Fruit fly (Drosophila melanogaster) whole organism, embryonic: ENCODE results near the gene CG15717.

Experiments used
- CG10654 ChIP-seq: fragments of 200-800 bp; sonication (Bioruptor generic); optimal IDR thresholded peaks from 2 replicates; lab custom pipeline; 2016; ENCODE audit warnings: missing biosample characterization, missing genetic modification characterization
- CG10959 ChIP-seq: fragments of 200-800 bp; sonication (Bioruptor generic); IDR thresholded peaks from 2 replicates; pipeline ENCODE4 v1.3.6; 2022; ENCODE audit warnings: missing biosample characterization, missing genetic modification characterization
- CG11504 ChIP-seq: fragments of 200-800 bp; sonication (Bioruptor generic); optimal IDR thresholded peaks from 3 replicates; lab custom pipeline; 2019; ENCODE audit warnings: missing biosample characterization, mild to moderate bottlenecking, missing genetic modification characterization, moderate library complexity
- CG13424 ChIP-seq: fragments of 200-800 bp; sonication (Bioruptor generic); optimal IDR thresholded peaks from 2 replicates; lab custom pipeline; 2019; ENCODE audit warnings: missing biosample characterization, mild to moderate bottlenecking, missing genetic modification characterization, moderate library complexity
- CG17328 ChIP-seq: fragments of 200-800 bp; sonication (Bioruptor generic); IDR thresholded peaks from 2 replicates; pipeline ENCODE4 v1.3.6; 2022; ENCODE audit warnings: missing biosample characterization, missing genetic modification characterization
- CG17361 ChIP-seq: fragments of 200-800 bp; sonication (Bioruptor generic); IDR thresholded peaks from 3 replicates; pipeline ENCODE4 v1.3.6; 2022; ENCODE audit warnings: missing biosample characterization, missing genetic modification characterization
- CG17802 ChIP-seq: fragments of 200-800 bp; sonication (Bioruptor generic); optimal IDR thresholded peaks from 2 replicates; lab custom pipeline; 2018; ENCODE audit warnings: missing biosample characterization, mild to moderate bottlenecking, missing genetic modification characterization, moderate library complexity
- CG18262 ChIP-seq: fragments of 200-800 bp; optimal IDR thresholded peaks from 3 replicates; lab custom pipeline; 2019; ENCODE audit warnings: missing biosample characterization, mild to moderate bottlenecking, missing genetic modification characterization, moderate library complexity
- CG2199 ChIP-seq: fragments of 200-800 bp; sonication (Bioruptor generic); IDR thresholded peaks from 3 replicates; pipeline ENCODE4 v1.3.6; 2022; ENCODE audit warnings: missing biosample characterization, missing genetic modification characterization
- CG2202 ChIP-seq: fragments of 200-800 bp; sonication (Bioruptor generic); optimal IDR thresholded peaks from 2 replicates; lab custom pipeline; 2018; ENCODE audit warnings: missing biosample characterization, mild to moderate bottlenecking, missing genetic modification characterization
- CG2678 ChIP-seq: fragments of 200-800 bp; sonication (Bioruptor generic); optimal IDR thresholded peaks from 3 replicates; lab custom pipeline; 2019; ENCODE audit warnings: missing biosample characterization, mild to moderate bottlenecking, missing genetic modification characterization, moderate library complexity
- CG31224 ChIP-seq: fragments of 200-800 bp; sonication (Bioruptor generic); IDR thresholded peaks from 2 replicates; pipeline ENCODE4 v1.3.6; 2022; ENCODE audit warnings: missing biosample characterization, missing genetic modification characterization
- CG31441 ChIP-seq: fragments of 200-800 bp; sonication (Bioruptor generic); IDR thresholded peaks from 2 replicates; pipeline ENCODE4 v1.3.6; 2022; ENCODE audit warnings: missing biosample characterization, missing genetic modification characterization
- CG4328 ChIP-seq: fragments of 200-800 bp; sonication (Bioruptor generic); optimal IDR thresholded peaks from 3 replicates; lab custom pipeline; 2017; ENCODE audit warnings: missing biosample characterization, missing genetic modification reagents, missing genetic modification characterization
- CG6254 ChIP-seq: fragments of 200-800 bp; sonication (Bioruptor generic); optimal IDR thresholded peaks from 3 replicates; lab custom pipeline; 2017; ENCODE audit warnings: mild to moderate bottlenecking, missing biosample characterization, missing genetic modification reagents, missing genetic modification characterization
- CG7839 ChIP-seq: fragments of 200-800 bp; sonication (Bioruptor generic); optimal IDR thresholded peaks from 3 replicates; lab custom pipeline; 2018; ENCODE audit warnings: missing biosample characterization, mild to moderate bottlenecking, missing genetic modification characterization, moderate library complexity
- CHES-1-like ChIP-seq: fragments of 200-800 bp; sonication (Bioruptor generic); optimal IDR thresholded peaks from 2 replicates; lab custom pipeline; 2016; ENCODE audit warnings: missing biosample characterization, missing genetic modification characterization
- D19A ChIP-seq: fragments of 200-800 bp; optimal IDR thresholded peaks from 3 replicates; lab custom pipeline; 2019; ENCODE audit warnings: missing biosample characterization, mild to moderate bottlenecking, missing genetic modification characterization, moderate library complexity
- Dll ChIP-seq: fragments of 200-800 bp; sonication (Bioruptor generic); IDR thresholded peaks from 4 replicates; pipeline ENCODE4 v1.3.6; 2022; ENCODE audit warnings: missing biosample characterization, missing genetic modification characterization; ENCODE audit not compliant: partially characterized antibody
- Eip74EF ChIP-seq, 2 experiments: fragments of 200-800 bp in 1 of 2; fragments of >200 bp in 1 of 2; sonication (Bioruptor generic) in 1 of 2; optimal IDR thresholded peaks; 2 replicates each; lab custom pipeline; 2017 to 2019; ENCODE audit warnings: missing biosample characterization in 2 of 2, missing genetic modification characterization in 2 of 2, mild to moderate bottlenecking in 1 of 2, moderate library complexity in 1 of 2
- Elba2 ChIP-seq: fragments of 200-800 bp; sonication (Bioruptor generic); optimal IDR thresholded peaks from 3 replicates; lab custom pipeline; 2016; ENCODE audit warnings: missing biosample characterization, missing genetic modification characterization
- Ets65A ChIP-seq: fragments of 200-800 bp; sonication (Bioruptor generic); peaks from one replicate; lab custom pipeline; 2016; ENCODE audit warnings: missing biosample characterization, missing genetic modification characterization
- HmgZ ChIP-seq: fragments of 200-800 bp; sonication (Bioruptor generic); optimal IDR thresholded peaks from 2 replicates; lab custom pipeline; 2018; ENCODE audit warnings: missing biosample characterization, mild to moderate bottlenecking, missing genetic modification characterization
- Hr51 ChIP-seq, 2 experiments: fragments of 200-800 bp; sonication (Bioruptor generic); optimal IDR thresholded peaks; 2 replicates in 1 of 2; 3 replicates in 1 of 2; lab custom pipeline; 2016 to 2018; ENCODE audit warnings: missing biosample characterization in 2 of 2, missing genetic modification characterization in 2 of 2, mild to moderate bottlenecking in 1 of 2, moderate library complexity in 1 of 2
- Lim3 ChIP-seq: fragments of 200-800 bp; sonication (Bioruptor generic); IDR thresholded peaks from 2 replicates; pipeline ENCODE4 v1.3.6; 2022; ENCODE audit warnings: missing biosample characterization, missing genetic modification characterization
- Med ChIP-seq: fragments of 200-800 bp; sonication (Bioruptor generic); peaks from one replicate; lab custom pipeline; 2016; ENCODE audit warnings: missing biosample characterization, missing genetic modification characterization, mild to moderate bottlenecking, inconsistent platforms, moderate library complexity
- NC2α ChIP-seq: fragments of 200-800 bp; sonication (Bioruptor generic); optimal IDR thresholded peaks from 2 replicates; lab custom pipeline; 2016; ENCODE audit warnings: missing biosample characterization, missing genetic modification characterization
- Optix ChIP-seq: fragments of 200-800 bp; sonication (Bioruptor generic); IDR thresholded peaks from 3 replicates; pipeline ENCODE4 v1.3.6; 2022; ENCODE audit warnings: missing biosample characterization, missing genetic modification characterization
- Poxn ChIP-seq: fragments of 200-800 bp; sonication (Bioruptor generic); IDR thresholded peaks from 2 replicates; pipeline ENCODE4 v1.3.6; 2022; ENCODE audit warnings: missing biosample characterization, missing genetic modification characterization
- Sox100B ChIP-seq: fragments of 200-800 bp; sonication (Bioruptor generic); optimal IDR thresholded peaks from 3 replicates; lab custom pipeline; 2018; ENCODE audit warnings: missing biosample characterization, mild to moderate bottlenecking, missing genetic modification characterization
- Ssrp ChIP-seq: fragments of 200-800 bp; sonication (Bioruptor generic); optimal IDR thresholded peaks from 2 replicates; lab custom pipeline; 2018; ENCODE audit warnings: missing biosample characterization, mild to moderate bottlenecking, missing genetic modification characterization, moderate library complexity
- ato ChIP-seq: fragments of 200-800 bp; sonication (Bioruptor generic); IDR thresholded peaks from 2 replicates; pipeline ENCODE4 v1.3.6; 2022; ENCODE audit warnings: missing biosample characterization, missing genetic modification characterization; ENCODE audit not compliant: partially characterized antibody
- bab2 ChIP-seq: fragments of 200-800 bp; sonication (Bioruptor generic); optimal IDR thresholded peaks from 2 replicates; lab custom pipeline; 2016; ENCODE audit warnings: missing biosample characterization, missing genetic modification characterization
- bsh ChIP-seq, 2 experiments: fragments of 200-800 bp; sonication (Bioruptor generic); optimal IDR thresholded peaks; 2 replicates each; lab custom pipeline; 2017 to 2018; ENCODE audit warnings: mild to moderate bottlenecking in 2 of 2, missing biosample characterization in 2 of 2, missing genetic modification characterization in 2 of 2, moderate library complexity in 1 of 2
- cato ChIP-seq: fragments of 200-800 bp; sonication (Bioruptor generic); optimal IDR thresholded peaks from 2 replicates; lab custom pipeline; 2016; ENCODE audit warnings: missing biosample characterization, missing genetic modification characterization, borderline replicate concordance
- dmrt99B ChIP-seq: fragments of 200-800 bp; sonication (Bioruptor generic); optimal IDR thresholded peaks from 2 replicates; lab custom pipeline; 2018; ENCODE audit warnings: missing biosample characterization, mild to moderate bottlenecking, missing genetic modification characterization, moderate library complexity
- eyg ChIP-seq: fragments of 200-800 bp; sonication (Bioruptor generic); optimal IDR thresholded peaks from 3 replicates; lab custom pipeline; 2016; ENCODE audit warnings: missing biosample characterization, missing genetic modification characterization
- gem ChIP-seq: fragments of 200-800 bp; sonication (Bioruptor generic); optimal IDR thresholded peaks from 2 replicates; lab custom pipeline; 2019; ENCODE audit warnings: missing biosample characterization, mild to moderate bottlenecking, missing genetic modification characterization, moderate library complexity
- gro ChIP-seq: fragments of 200-800 bp; sonication (Bioruptor generic); optimal IDR thresholded peaks from 2 replicates; lab custom pipeline; 2016; ENCODE audit warnings: missing biosample characterization, missing genetic modification characterization
- hbn ChIP-seq: fragments of 200-800 bp; sonication (Bioruptor generic); IDR thresholded peaks from 2 replicates; pipeline ENCODE4 v1.3.6; 2022; ENCODE audit warnings: missing biosample characterization, missing genetic modification characterization; ENCODE audit not compliant: partially characterized antibody
- nmo ChIP-seq: fragments of 200-800 bp; sonication (Bioruptor generic); optimal IDR thresholded peaks from 2 replicates; lab custom pipeline; 2018; ENCODE audit warnings: missing biosample characterization, mild to moderate bottlenecking, missing genetic modification characterization, moderate library complexity
- nom ChIP-seq: fragments of 200-800 bp; sonication (Bioruptor generic); optimal IDR thresholded peaks from 2 replicates; lab custom pipeline; 2017; ENCODE audit warnings: missing biosample characterization, missing genetic modification characterization, mild to moderate bottlenecking, moderate library complexity, missing genetic modification reagents
- pfk ChIP-seq: fragments of 200-800 bp; sonication (Bioruptor generic); optimal IDR thresholded peaks from 2 replicates; lab custom pipeline; 2018; ENCODE audit warnings: missing biosample characterization, mild to moderate bottlenecking, missing genetic modification characterization, moderate library complexity
- phol ChIP-seq: fragments of 200-800 bp; sonication (Bioruptor generic); optimal IDR thresholded peaks from 3 replicates; lab custom pipeline; 2018; ENCODE audit warnings: missing biosample characterization, mild to moderate bottlenecking, missing genetic modification characterization, moderate library complexity
- pita ChIP-seq: fragments of 200-800 bp; sonication (Bioruptor generic); optimal IDR thresholded peaks from 2 replicates; lab custom pipeline; 2017; ENCODE audit warnings: missing biosample characterization, mild to moderate bottlenecking, missing genetic modification characterization
- row ChIP-seq: fragments of 200-800 bp; sonication (Bioruptor generic); IDR thresholded peaks from 3 replicates; pipeline ENCODE4 v1.3.6; 2022; ENCODE audit warnings: missing biosample characterization, missing genetic modification characterization
- sens ChIP-seq: fragments of 200-800 bp; sonication (Bioruptor generic); peaks from one replicate; lab custom pipeline; 2016; ENCODE audit warnings: missing biosample characterization, missing genetic modification characterization
- tx ChIP-seq: fragments of 200-800 bp; sonication (Bioruptor generic); optimal IDR thresholded peaks from 2 replicates; lab custom pipeline; 2016; ENCODE audit warnings: missing biosample characterization, missing genetic modification characterization

The CG15717 gene

dm6 chrX:13116438-13117243 is 12.1 kb upstream of the CG15717 start:
- no peak for TF ChIP-seq CG17802 (tag; lab: Kevin White, UChicago)
- TF ChIP-seq CG2202 (tag; lab: Kevin White, UChicago), result no peak
- TF ChIP-seq NC2α (GFP tag; lab: Kevin White, UChicago), result no peak
- TF ChIP-seq Med, result peak; percentile 57
- TF ChIP-seq Optix, result no peak
- no peak for TF ChIP-seq CG6254 (GFP tag; lab: Kevin White, UChicago)
- no peak for TF ChIP-seq pita (GFP tag; lab: Kevin White, UChicago)
- TF ChIP-seq ato (GFP tag; lab: Robert Waterston, UW), result no peak
- peak; percentile 5 for TF ChIP-seq CG7839 (tag; lab: Kevin White, UChicago)
- TF ChIP-seq CG17328 (GFP tag; lab: Robert Waterston, UW), result no peak
- TF ChIP-seq D19A (tag; lab: Kevin White, UChicago), result peak; percentile 69
- TF ChIP-seq CG11504 (tag; lab: Kevin White, UChicago), result peak; percentile 49
- TF ChIP-seq Ets65A (GFP tag; lab: Kevin White, UChicago), result no peak
- TF ChIP-seq eyg (GFP tag; lab: Kevin White, UChicago), result no peak
- no peak for TF ChIP-seq Elba2 (GFP tag; lab: Kevin White, UChicago)
- TF ChIP-seq nom (GFP tag; lab: Kevin White, UChicago), result peak; percentile 92
- TF ChIP-seq Lim3, result no peak
- peak; percentile 10 for TF ChIP-seq CG2678
- TF ChIP-seq pfk (GFP tag; lab: Kevin White, UChicago), result no peak
- peak; percentile 27 for TF ChIP-seq CG18262
- TF ChIP-seq bsh (GFP tag; optimal IDR thresholded peaks at IDR 0.05; lab: Kevin White, UChicago), result peak in 1 of 2 experiments; percentile 7
- TF ChIP-seq sens, result peak; percentile 66
- peak; percentile 5 for TF ChIP-seq CG13424
- TF ChIP-seq hbn (GFP tag; lab: Robert Waterston, UW), result no peak
- peak; percentile 22 for TF ChIP-seq dmrt99B (tag; lab: Kevin White, UChicago)
- no peak for TF ChIP-seq CG10654 (GFP tag; lab: Kevin White, UChicago)
- TF ChIP-seq Eip74EF (GFP tag; optimal IDR thresholded peaks at IDR 0.05; lab: Kevin White, UChicago), result peak in 1 of 2 experiments; percentile 14
- no peak for TF ChIP-seq CG10959 (GFP tag; lab: Robert Waterston, UW)
- peak in 1 of 2 experiments; percentile 16 for TF ChIP-seq Hr51 (GFP tag; optimal IDR thresholded peaks at IDR 0.05; lab: Kevin White, UChicago)
- no peak for TF ChIP-seq Poxn
- TF ChIP-seq Sox100B, result peak; percentile 11
- peak; percentile 35; the same call in 2 of the 3 replicates for TF ChIP-seq CG17361 (GFP tag; lab: Robert Waterston, UW)
- peak; percentile 36; the same call in 1 of the 2 replicates for TF ChIP-seq CG31441 (GFP tag; lab: Robert Waterston, UW)
- no peak for TF ChIP-seq CG31224 (GFP tag; lab: Robert Waterston, UW)
- no peak for TF ChIP-seq Dll (GFP tag; lab: Robert Waterston, UW)
- no peak for TF ChIP-seq tx (GFP tag; lab: Kevin White, UChicago)
- TF ChIP-seq Ssrp (tag; lab: Kevin White, UChicago), result no peak
- peak; percentile 21 for TF ChIP-seq gem
- peak; percentile 11 for TF ChIP-seq nmo (GFP tag; lab: Kevin White, UChicago)
- TF ChIP-seq CHES-1-like (GFP tag; lab: Kevin White, UChicago), result no peak
- TF ChIP-seq HmgZ (tag; lab: Kevin White, UChicago), result no peak
- TF ChIP-seq cato (GFP tag; lab: Kevin White, UChicago), result no peak
- TF ChIP-seq row (GFP tag; lab: Robert Waterston, UW), result peak; percentile 22; the same call in 2 of the 3 replicates
- TF ChIP-seq gro (GFP tag; lab: Kevin White, UChicago), result no peak
- TF ChIP-seq phol (tag; lab: Kevin White, UChicago), result peak; percentile 3
- TF ChIP-seq bab2, result peak; percentile 3
- no peak for TF ChIP-seq CG2199 (GFP tag; lab: Robert Waterston, UW)
- no peak for TF ChIP-seq CG4328 (GFP tag; lab: Kevin White, UChicago)
